Worm (Caenorhabditis elegans) whole organism, L4 larva: ENCODE data around the gene B0024.15.

Experiments used
- R02D3.7 ChIP-seq: fragments of 150-350 bp; sonication (generic microtip); optimal IDR thresholded peaks from 3 replicates; lab custom pipeline; 2014; ENCODE audit warnings: missing biosample characterization, missing genetic modification characterization
- Y105C5A.15 ChIP-seq: fragments of 200-800 bp; sonication (Bioruptor generic); IDR thresholded peaks from 2 replicates; pipeline ENCODE4 v1.3.6; 2022; ENCODE audit warnings: missing genetic modification characterization, missing compliant biosample characterization
- aha-1 ChIP-seq: fragments of 150-350 bp; peaks from one replicate; lab custom pipeline; 2014; ENCODE audit warnings: missing biosample characterization, missing genetic modification characterization
- aly-2 ChIP-seq: sonication (generic microtip); optimal IDR thresholded peaks from 2 replicates; lab custom pipeline; 2018; ENCODE audit warnings: missing biosample characterization, missing genetic modification characterization
- ama-1 ChIP-seq: fragments of 150-350 bp; optimal IDR thresholded peaks from 2 replicates; lab custom pipeline; 2014; ENCODE audit warnings: inconsistent platforms, mixed read lengths
- arid-1 ChIP-seq: fragments of 200-800 bp; sonication (Bioruptor generic); conservative IDR thresholded peaks from 2 replicates; pipeline ENCODE4 v1.3.6; 2022; ENCODE audit warnings: missing genetic modification reagents, missing genetic modification characterization, missing compliant biosample characterization
- ceh-20 ChIP-seq: fragments of 200-800 bp; sonication (Bioruptor generic); IDR thresholded peaks from 2 replicates; pipeline ENCODE4 v1.3.6; 2022; ENCODE audit warnings: missing genetic modification reagents, missing genetic modification characterization, missing compliant biosample characterization
- ceh-28 ChIP-seq: fragments of 150-350 bp; optimal IDR thresholded peaks from 2 replicates; lab custom pipeline; 2014; ENCODE audit warnings: missing biosample characterization, missing genetic modification reagents, missing genetic modification characterization
- ceh-32 ChIP-seq: sonication (generic microtip); optimal IDR thresholded peaks from 2 replicates; lab custom pipeline; 2016; ENCODE audit warnings: mild to moderate bottlenecking, missing genetic modification characterization, missing compliant biosample characterization; ENCODE audit not compliant: poor library complexity
- ceh-44 ChIP-seq: fragments of 200-800 bp; sonication (Bioruptor generic); IDR thresholded peaks from 2 replicates; pipeline ENCODE4 v1.3.6; 2022; ENCODE audit warnings: missing genetic modification reagents, missing genetic modification characterization, missing compliant biosample characterization
- ceh-82 ChIP-seq: sonication (generic microtip); optimal IDR thresholded peaks from 2 replicates; lab custom pipeline; 2017; ENCODE audit warnings: missing biosample characterization, missing genetic modification characterization
- cey-2 ChIP-seq: sonication (generic microtip); optimal IDR thresholded peaks from 3 replicates; lab custom pipeline; 2017; ENCODE audit warnings: missing genetic modification characterization, mild to moderate bottlenecking, missing compliant biosample characterization, antibody characterized with exemption, borderline replicate concordance; ENCODE audit not compliant: insufficient read depth
- ctbp-1 ChIP-seq: fragments of 200-800 bp; sonication (Bioruptor generic); IDR thresholded peaks from 2 replicates; pipeline ENCODE4 v1.3.6; 2022; ENCODE audit warnings: missing genetic modification reagents, missing genetic modification characterization, missing compliant biosample characterization
- daf-19 ChIP-seq: fragments of 200-800 bp; sonication (Bioruptor generic); conservative IDR thresholded peaks from 2 replicates; pipeline ENCODE4 v1.3.6; 2022; ENCODE audit warnings: missing genetic modification characterization, missing compliant biosample characterization
- dmd-9 ChIP-seq: fragments of 200-800 bp; sonication (Bioruptor generic); IDR thresholded peaks from 2 replicates; pipeline ENCODE4 v1.3.6; 2022; ENCODE audit warnings: missing genetic modification reagents, missing genetic modification characterization, missing compliant biosample characterization
- dpl-1 ChIP-seq: fragments of 150-350 bp; optimal IDR thresholded peaks from 2 replicates; lab custom pipeline; 2014; ENCODE audit warnings: missing biosample characterization, missing genetic modification reagents, missing genetic modification characterization
- duxl-1 ChIP-seq: sonication (generic microtip); optimal IDR thresholded peaks from 2 replicates; lab custom pipeline; 2016; ENCODE audit warnings: mild to moderate bottlenecking, missing genetic modification characterization, moderate library complexity, missing compliant biosample characterization; ENCODE audit not compliant: poor library complexity
- dve-1 ChIP-seq: sonication (generic microtip); optimal IDR thresholded peaks from 2 replicates; lab custom pipeline; 2017; ENCODE audit warnings: antibody characterized with exemption, mild to moderate bottlenecking, missing genetic modification characterization, missing compliant biosample characterization; ENCODE audit not compliant: insufficient read depth
- fos-1 ChIP-seq: fragments of 150-350 bp; optimal IDR thresholded peaks from 2 replicates; lab custom pipeline; 2014; ENCODE audit warnings: missing biosample characterization, missing genetic modification characterization
- hif-1 ChIP-seq, 2 experiments: sonication (generic microtip); optimal IDR thresholded peaks; 2 replicates each; lab custom pipeline; 2016 to 2017; ENCODE audit warnings: missing compliant biosample characterization in 2 of 2, missing genetic modification characterization in 2 of 2, missing genetic modification reagents in 2 of 2, missing genotype in 2 of 2, mild to moderate bottlenecking in 1 of 2
- hlh-30 ChIP-seq: sonication (generic microtip); optimal IDR thresholded peaks from 2 replicates; lab custom pipeline; 2017; ENCODE audit warnings: antibody characterized with exemption, mild to moderate bottlenecking, missing genetic modification characterization, missing compliant biosample characterization; ENCODE audit not compliant: insufficient read depth
- hmg-1.1 ChIP-seq: fragments of 200-800 bp; sonication (Bioruptor generic); IDR thresholded peaks from 2 replicates; pipeline ENCODE4 v1.3.6; 2022; ENCODE audit warnings: missing genetic modification reagents, missing genetic modification characterization, missing compliant biosample characterization
- jun-1 ChIP-seq: fragments of 150-350 bp; optimal IDR thresholded peaks from 2 replicates; lab custom pipeline; 2014; ENCODE audit warnings: missing biosample characterization, missing genetic modification reagents, missing genetic modification characterization
- lin-1 ChIP-seq: fragments of 200-800 bp; sonication (Bioruptor generic); IDR thresholded peaks from 2 replicates; pipeline ENCODE4 v1.3.6; 2022; ENCODE audit warnings: missing genetic modification reagents, missing genetic modification characterization, missing compliant biosample characterization
- lir-3 ChIP-seq: sonication (generic microtip); optimal IDR thresholded peaks from 2 replicates; lab custom pipeline; 2016; ENCODE audit warnings: mild to moderate bottlenecking, missing genetic modification characterization, missing compliant biosample characterization
- madf-9 ChIP-seq: fragments of 200-800 bp; sonication (Bioruptor generic); conservative IDR thresholded peaks from 2 replicates; pipeline ENCODE4 v1.3.6; 2022; ENCODE audit warnings: missing genetic modification reagents, missing genetic modification characterization, missing compliant biosample characterization
- mxl-2 ChIP-seq: fragments of 200-800 bp; sonication (Bioruptor generic); conservative IDR thresholded peaks from 2 replicates; pipeline ENCODE4 v1.3.6; 2022; ENCODE audit warnings: missing genetic modification reagents, missing genetic modification characterization, missing compliant biosample characterization
- nhr-102 ChIP-seq: sonication (generic microtip); optimal IDR thresholded peaks from 2 replicates; lab custom pipeline; 2016; ENCODE audit warnings: mild to moderate bottlenecking, missing genetic modification characterization, moderate library complexity, missing compliant biosample characterization
- nhr-11 ChIP-seq: fragments of 150-350 bp; optimal IDR thresholded peaks from 2 replicates; lab custom pipeline; 2014; ENCODE audit warnings: missing biosample characterization, missing genetic modification characterization
- nhr-111 ChIP-seq: fragments of 200-800 bp; sonication (Bioruptor generic); optimal IDR thresholded peaks from 2 replicates; lab custom pipeline; 2018; ENCODE audit warnings: mild to moderate bottlenecking, missing genetic modification characterization, missing compliant biosample characterization
- nhr-237 ChIP-seq: sonication (generic microtip); optimal IDR thresholded peaks from 2 replicates; lab custom pipeline; 2017; ENCODE audit warnings: missing biosample characterization, missing genetic modification characterization
- nhr-6 ChIP-seq: fragments of 150-350 bp; optimal IDR thresholded peaks from 2 replicates; lab custom pipeline; 2014; ENCODE audit warnings: missing biosample characterization, missing genetic modification characterization
- pqm-1 ChIP-seq: sonication (generic microtip); optimal IDR thresholded peaks from 2 replicates; lab custom pipeline; 2017; ENCODE audit warnings: missing biosample characterization, missing genetic modification characterization
- rbr-2 ChIP-seq: sonication (generic microtip); optimal IDR thresholded peaks from 2 replicates; lab custom pipeline; 2016; ENCODE audit warnings: missing genotype, missing genetic modification characterization, missing compliant biosample characterization
- set-16 ChIP-seq: fragments of 200-800 bp; sonication (Bioruptor generic); IDR thresholded peaks from 2 replicates; pipeline ENCODE4 v1.3.6; 2022; ENCODE audit warnings: missing genetic modification reagents, missing genetic modification characterization, missing compliant biosample characterization
- skn-1 ChIP-seq: fragments of 150-350 bp; optimal IDR thresholded peaks from 2 replicates; lab custom pipeline; 2014; ENCODE audit warnings: missing biosample characterization, missing genetic modification characterization
- snpc-1.2 ChIP-seq: fragments of 200-800 bp; sonication (Bioruptor generic); IDR thresholded peaks from 2 replicates; pipeline ENCODE4 v1.3.6; 2022; ENCODE audit warnings: missing genetic modification reagents, missing genetic modification characterization, missing compliant biosample characterization
- tag-97 ChIP-seq: fragments of 200-800 bp; sonication (Bioruptor generic); IDR thresholded peaks from 2 replicates; pipeline ENCODE4 v1.3.6; 2022; ENCODE audit warnings: missing genetic modification characterization, missing compliant biosample characterization
- tra-1 ChIP-seq: fragments of 200-800 bp; sonication (Bioruptor generic); IDR thresholded peaks from 2 replicates; pipeline ENCODE4 v1.3.6; 2022; ENCODE audit warnings: missing genetic modification reagents, missing genetic modification characterization, missing compliant biosample characterization
- unc-130 ChIP-seq: sonication (generic microtip); optimal IDR thresholded peaks from 2 replicates; lab custom pipeline; 2016; ENCODE audit warnings: missing genetic modification reagents, missing genetic modification characterization, missing compliant biosample characterization
- unc-62 ChIP-seq, 3 experiments: fragments of 150-350 bp in 1 of 3; sonication (generic microtip); optimal IDR thresholded peaks in 2 of 3; peaks in 1 of 3; 1 replicate in 1 of 3; 2 replicates in 2 of 3; lab custom pipeline; 2014 to 2017; ENCODE audit warnings: missing biosample characterization in 3 of 3, missing genetic modification characterization in 3 of 3, missing genetic modification reagents in 3 of 3, missing genotype in 1 of 3
- zag-1 ChIP-seq: fragments of 150-350 bp; optimal IDR thresholded peaks from 2 replicates; lab custom pipeline; 2014; ENCODE audit warnings: missing biosample characterization, missing genetic modification characterization
- ztf-7 ChIP-seq: fragments of 150-350 bp; optimal IDR thresholded peaks from 2 replicates; lab custom pipeline; 2014; ENCODE audit warnings: missing biosample characterization, missing genetic modification characterization

The B0024.15 gene

ce11 chrV:10283444-10283843 is 6.4 kb upstream of the B0024.15 start, which contains the start of gene lys-3:
Gene lys-3 (minus strand): TSS chrV:10283544.
- TF ChIP-seq set-16 (GFP tag; lab: Robert Waterston, UW) = no peak
- no peak for TF ChIP-seq ceh-20 (GFP tag; lab: Robert Waterston, UW)
- no peak for TF ChIP-seq duxl-1 (tag; lab: Kevin White, UChicago)
- no peak for TF ChIP-seq nhr-6 (tag; lab: Kevin White, UChicago)
- TF ChIP-seq, all 104 proteins: peak for 0

ce11 chrV:10285853-10286252 is 4.0 kb upstream of the B0024.15 start:
- TF ChIP-seq ceh-82 (tag; lab: Kevin White, UChicago) (no peak), hmg-1.1 (GFP tag; lab: Robert Waterston, UW) (no peak), nhr-111 (no peak), hif-1 (tag; optimal IDR thresholded peaks at IDR 0.05; lab: Kevin White, UChicago) (no peak), nhr-11 (tag; lab: Kevin White, UChicago) (no peak), rbr-2 (tag; lab: Kevin White, UChicago) (no peak), tra-1 (GFP tag; lab: Robert Waterston, UW) (no peak), ceh-44 (GFP tag; lab: Robert Waterston, UW) (no peak), ceh-32 (tag; lab: Kevin White, UChicago) (no peak)

ce11 chrV:10287260-10287659 is 2.6 kb upstream of the B0024.15 start, which contains the start of gene B0024.3:
Gene B0024.3 (plus strand): TSS chrV:10287560.
- no peak for TF ChIP-seq nhr-237
- no peak for TF ChIP-seq R02D3.7 (tag; lab: Kevin White, UChicago)
- TF ChIP-seq ztf-7 (tag; lab: Kevin White, UChicago) = no peak
- no peak for TF ChIP-seq zag-1 (tag; lab: Kevin White, UChicago)
- TF ChIP-seq hlh-30 (tag; lab: Kevin White, UChicago) = no peak
- no peak for TF ChIP-seq dve-1 (tag; lab: Kevin White, UChicago)
- no peak for TF ChIP-seq dpl-1
- TF ChIP-seq jun-1 (tag; lab: Kevin White, UChicago) = no peak
- no peak for TF ChIP-seq dmd-9 (GFP tag; lab: Robert Waterston, UW)
- no peak for TF ChIP-seq ama-1 (lab: Kevin White, UChicago)
- TF ChIP-seq madf-9 (GFP tag; lab: Robert Waterston, UW) = no peak
- TF ChIP-seq snpc-1.2 (GFP tag; lab: Robert Waterston, UW) = no peak
- TF ChIP-seq unc-130 = no peak

- TF ChIP-seq set-16 (GFP tag; lab: Robert Waterston, UW) = peak; percentile 76; the same call in 1 of the 2 replicates
- peak; percentile 14 for TF ChIP-seq aha-1
- no peak for TF ChIP-seq daf-19
- TF ChIP-seq, all 104 proteins: peak for 2
Measured at ce11 chrV:10291848-10292247, 2.0 kb downstream of the B0024.15 start.

- TF ChIP-seq mxl-2 (GFP tag; lab: Robert Waterston, UW) (no peak), arid-1 (no peak), aha-1 (peak; percentile 26), tag-97 (no peak), lir-3 (tag; lab: Kevin White, UChicago) (no peak), Y105C5A.15 (GFP tag; lab: Robert Waterston, UW) (no peak), pqm-1 (tag; lab: Kevin White, UChicago) (peak; percentile 66), fos-1 (no peak), ztf-7 (tag; lab: Kevin White, UChicago) (no peak), ceh-32 (tag; lab: Kevin White, UChicago) (no peak), ceh-28 (no peak), daf-19 (no peak), cey-2 (tag; lab: Kevin White, UChicago) (peak; percentile 3), nhr-102 (tag; lab: Kevin White, UChicago) (no peak), nhr-237 (no peak), aly-2 (tag; lab: Kevin White, UChicago) (no peak), skn-1 (tag; lab: Kevin White, UChicago) (no peak), lin-1 (no peak), ctbp-1 (no peak), unc-62 (GFP tag; optimal IDR thresholded peaks at IDR 0.05 in 1 of 2; lab: Kevin White, UChicago) (peak in 1 of 2 experiments; percentile 62), unc-62 (tag; optimal IDR thresholded peaks at IDR 0.05; lab: Kevin White, UChicago) (no peak)
Measured at ce11 chrV:10292819-10293357, 3.0 kb downstream of the B0024.15 start, which contains the start of gene col-149. Gene col-149 (minus strand): TSS chrV:10292869.
